Worm (Caenorhabditis elegans) whole organism, late embryonic: ENCODE measurements around the gene F38E11.9.

Experiments used
- ceh-30 ChIP-seq: fragments of 150-350 bp; optimal IDR thresholded peaks from 2 replicates; lab custom pipeline; 2014; ENCODE audit warnings: missing biosample characterization, missing genetic modification characterization
- ceh-34 ChIP-seq: sonication (generic microtip); optimal IDR thresholded peaks from 2 replicates; lab custom pipeline; 2016; ENCODE audit warnings: mild to moderate bottlenecking, missing genetic modification characterization, missing compliant biosample characterization
- elt-2 ChIP-seq: sonication (generic microtip); optimal IDR thresholded peaks from 2 replicates; lab custom pipeline; 2016; ENCODE audit warnings: missing genetic modification reagents, missing genetic modification characterization, missing compliant biosample characterization
- eyg-1 ChIP-seq: sonication (generic microtip); optimal IDR thresholded peaks from 2 replicates; lab custom pipeline; 2016; ENCODE audit warnings: missing genotype, missing genetic modification characterization, missing compliant biosample characterization
- fax-1 ChIP-seq: sonication (generic microtip); optimal IDR thresholded peaks from 2 replicates; lab custom pipeline; 2016; ENCODE audit warnings: missing genotype, missing genetic modification characterization, missing compliant biosample characterization
- hlh-6 ChIP-seq: sonication (generic microtip); optimal IDR thresholded peaks from 2 replicates; lab custom pipeline; 2016; ENCODE audit warnings: missing genotype, missing genetic modification characterization, missing compliant biosample characterization
- lin-11 ChIP-seq: fragments of 200-800 bp; sonication (Bioruptor generic); optimal IDR thresholded peaks from 2 replicates; lab custom pipeline; 2018; ENCODE audit warnings: mild to moderate bottlenecking, missing genetic modification characterization, missing compliant biosample characterization
- nhr-11 ChIP-seq: fragments of 150-350 bp; optimal IDR thresholded peaks from 2 replicates; lab custom pipeline; 2014; ENCODE audit warnings: missing biosample characterization, missing genetic modification characterization
- pha-2 ChIP-seq: sonication (generic microtip); optimal IDR thresholded peaks from 2 replicates; lab custom pipeline; 2017; ENCODE audit warnings: mild to moderate bottlenecking, missing genetic modification characterization, missing compliant biosample characterization
- pha-4 ChIP-seq: fragments of 150-350 bp; optimal IDR thresholded peaks from 2 replicates; lab custom pipeline; 2018; ENCODE audit warnings: missing biosample characterization, missing genetic modification reagents, missing genetic modification characterization
- pros-1 ChIP-seq: fragments of 150-350 bp; optimal IDR thresholded peaks from 2 replicates; lab custom pipeline; 2014; ENCODE audit warnings: missing biosample characterization, missing genetic modification reagents, missing genetic modification characterization
- ttx-3 ChIP-seq: sonication (generic microtip); optimal IDR thresholded peaks from 2 replicates; lab custom pipeline; 2016; ENCODE audit warnings: missing genetic modification reagents, missing genetic modification characterization, missing compliant biosample characterization

ce11 chrIV:9438753-9439152, 5.1 kb downstream of the F38E11.9 start:
- no peak for TF ChIP-seq ceh-30 (tag; lab: Kevin White, UChicago)
- no peak for TF ChIP-seq ttx-3
- no peak for TF ChIP-seq pros-1 (tag; lab: Kevin White, UChicago)
- TF ChIP-seq elt-2: no peak
- no peak for TF ChIP-seq pha-2 (tag; lab: Kevin White, UChicago)
- TF ChIP-seq pha-4: no peak
- no peak for TF ChIP-seq ceh-34 (tag; lab: Kevin White, UChicago)
- TF ChIP-seq hlh-6 (tag; lab: Kevin White, UChicago): no peak
- TF ChIP-seq eyg-1 (tag; lab: Kevin White, UChicago): no peak
- no peak for TF ChIP-seq nhr-11 (tag; lab: Kevin White, UChicago)
- no peak for TF ChIP-seq fax-1 (tag; lab: Kevin White, UChicago)
- no peak for TF ChIP-seq lin-11 (tag; lab: Kevin White, UChicago)
